Fruit fly (Drosophila melanogaster) whole organism, embryonic: ENCODE measurements around the gene CG4297.

Experiments used
- Ada2b ChIP-seq: fragments of 200-800 bp; sonication (Bioruptor generic); IDR thresholded peaks from 2 replicates; pipeline ENCODE4 v1.3.6; 2022; ENCODE audit warnings: missing biosample characterization, missing genetic modification characterization
- Awh ChIP-seq: fragments of 200-800 bp; sonication (Bioruptor generic); IDR thresholded peaks from 2 replicates; pipeline ENCODE4, ENCODE4 v1.3.6; 2022; ENCODE audit warnings: missing biosample characterization, missing genetic modification characterization
- Blimp-1 ChIP-seq: fragments of 200-800 bp; sonication (Bioruptor generic); optimal IDR thresholded peaks from 3 replicates; lab custom pipeline; 2018; ENCODE audit warnings: missing biosample characterization, missing genetic modification characterization, mild to moderate bottlenecking, moderate library complexity, missing genetic modification reagents
- CG10654 ChIP-seq: fragments of 200-800 bp; sonication (Bioruptor generic); optimal IDR thresholded peaks from 2 replicates; lab custom pipeline; 2016; ENCODE audit warnings: missing biosample characterization, missing genetic modification characterization
- CG12659 ChIP-seq: fragments of 200-800 bp; sonication (Bioruptor generic); optimal IDR thresholded peaks from 3 replicates; lab custom pipeline; 2017; ENCODE audit warnings: mild to moderate bottlenecking, missing biosample characterization, missing genetic modification reagents, missing genetic modification characterization
- CG13296 ChIP-seq: fragments of 200-800 bp; sonication (Bioruptor generic); optimal IDR thresholded peaks from 3 replicates; lab custom pipeline; 2018; ENCODE audit warnings: missing biosample characterization, mild to moderate bottlenecking, missing genetic modification characterization
- CG15514 ChIP-seq: fragments of 200-800 bp; sonication (Bioruptor generic); optimal IDR thresholded peaks from 3 replicates; lab custom pipeline; 2017; ENCODE audit warnings: missing biosample characterization, missing genetic modification characterization, mild to moderate bottlenecking, moderate library complexity, missing genetic modification reagents
- CG17568 ChIP-seq: fragments of 200-800 bp; sonication (Bioruptor generic); optimal IDR thresholded peaks from 2 replicates; lab custom pipeline; 2018; ENCODE audit warnings: missing biosample characterization, mild to moderate bottlenecking, missing genetic modification characterization, moderate library complexity
- CG2202 ChIP-seq: fragments of 200-800 bp; sonication (Bioruptor generic); optimal IDR thresholded peaks from 2 replicates; lab custom pipeline; 2018; ENCODE audit warnings: missing biosample characterization, mild to moderate bottlenecking, missing genetic modification characterization
- CG2875 ChIP-seq: fragments of 200-800 bp; sonication (Bioruptor generic); optimal IDR thresholded peaks from 2 replicates; lab custom pipeline; 2017; ENCODE audit warnings: missing biosample characterization, mild to moderate bottlenecking, missing genetic modification characterization, missing genetic modification reagents
- CG33213 ChIP-seq: fragments of 200-800 bp; sonication (Bioruptor generic); optimal IDR thresholded peaks from 3 replicates; lab custom pipeline; 2016; ENCODE audit warnings: missing biosample characterization, missing genetic modification characterization
- CG3407 ChIP-seq: fragments of 200-800 bp; sonication (Bioruptor generic); optimal IDR thresholded peaks from 2 replicates; lab custom pipeline; 2018; ENCODE audit warnings: missing biosample characterization, mild to moderate bottlenecking, missing genetic modification characterization
- CG3847 ChIP-seq: fragments of 200-800 bp; sonication (Bioruptor generic); IDR thresholded peaks from 2 replicates; pipeline ENCODE4 v1.3.6; 2022; ENCODE audit warnings: missing biosample characterization, missing genetic modification characterization
- CG4820 ChIP-seq: fragments of 200-800 bp; sonication (Bioruptor generic); optimal IDR thresholded peaks from 3 replicates; lab custom pipeline; 2016; ENCODE audit warnings: missing biosample characterization, missing genetic modification characterization
- CG6791 ChIP-seq: fragments of 200-800 bp; sonication (Bioruptor generic); IDR thresholded peaks from 3 replicates; pipeline ENCODE4 v1.3.6; 2022; ENCODE audit warnings: missing biosample characterization, missing genetic modification characterization; ENCODE audit not compliant: partially characterized antibody
- CG7556 ChIP-seq: fragments of 200-800 bp; sonication (Bioruptor generic); optimal IDR thresholded peaks from 2 replicates; lab custom pipeline; 2017; ENCODE audit warnings: missing biosample characterization, mild to moderate bottlenecking, missing genetic modification characterization
- CG8924 ChIP-seq: fragments of 200-800 bp; optimal IDR thresholded peaks from 3 replicates; lab custom pipeline; 2019; ENCODE audit warnings: missing biosample characterization, mild to moderate bottlenecking, missing genetic modification characterization, moderate library complexity
- CrebB ChIP-seq: fragments of 200-800 bp; sonication (Bioruptor generic); optimal IDR thresholded peaks from 3 replicates; lab custom pipeline; 2018; ENCODE audit warnings: missing biosample characterization, mild to moderate bottlenecking, missing genetic modification characterization
- D ChIP-seq, 2 experiments: fragments of 200-800 bp in 1 of 2; fragments of >200 bp in 1 of 2; sonication (Bioruptor generic) in 1 of 2; optimal IDR thresholded peaks; 2 replicates in 1 of 2; 3 replicates in 1 of 2; lab custom pipeline; 2017; ENCODE audit warnings: mild to moderate bottlenecking in 1 of 2, missing biosample characterization in 1 of 2, missing genetic modification characterization in 1 of 2, missing genetic modification reagents in 1 of 2
- Drgx ChIP-seq: fragments of 200-800 bp; sonication (Bioruptor generic); IDR thresholded peaks from 2 replicates; pipeline ENCODE4 v1.3.6; 2022; ENCODE audit warnings: missing biosample characterization, missing genetic modification characterization
- Hand ChIP-seq: fragments of 200-800 bp; sonication (Bioruptor generic); optimal IDR thresholded peaks from 2 replicates; lab custom pipeline; 2017; ENCODE audit warnings: mild to moderate bottlenecking, missing biosample characterization, missing genetic modification reagents, missing genetic modification characterization
- Lpt ChIP-seq: fragments of >200 bp; optimal IDR thresholded peaks from 2 replicates; lab custom pipeline; 2018; ENCODE audit warnings: missing biosample characterization, missing genetic modification characterization
- Meics ChIP-seq: fragments of 200-800 bp; sonication (Bioruptor generic); optimal IDR thresholded peaks from 2 replicates; lab custom pipeline; 2017; ENCODE audit warnings: missing biosample characterization, mild to moderate bottlenecking, missing genetic modification characterization
- Myb ChIP-seq: fragments of 200-800 bp; sonication (Bioruptor generic); optimal IDR thresholded peaks from 2 replicates; lab custom pipeline; 2016; ENCODE audit warnings: missing biosample characterization, missing genetic modification characterization
- NfI ChIP-seq: fragments of 200-800 bp; sonication (Bioruptor generic); optimal IDR thresholded peaks from 3 replicates; lab custom pipeline; 2018; ENCODE audit warnings: missing biosample characterization, mild to moderate bottlenecking, missing genetic modification characterization, moderate library complexity
- Pdp1 ChIP-seq, 2 experiments: fragments of 200-800 bp; sonication (Bioruptor generic); optimal IDR thresholded peaks; 3 replicates each; lab custom pipeline; 2016; ENCODE audit warnings: missing biosample characterization in 2 of 2, missing genetic modification characterization in 2 of 2, mild to moderate bottlenecking in 1 of 2, moderate library complexity in 1 of 2
- Sry-β ChIP-seq: fragments of 200-800 bp; sonication (Bioruptor generic); optimal IDR thresholded peaks from 2 replicates; lab custom pipeline; 2018; ENCODE audit warnings: missing biosample characterization, mild to moderate bottlenecking, missing genetic modification characterization, moderate library complexity
- ac ChIP-seq: fragments of 200-800 bp; sonication (Bioruptor generic); optimal IDR thresholded peaks from 3 replicates; lab custom pipeline; 2017; ENCODE audit warnings: missing biosample characterization, mild to moderate bottlenecking, missing genetic modification characterization
- az2 ChIP-seq: fragments of 200-800 bp; sonication (Bioruptor generic); optimal IDR thresholded peaks from 3 replicates; lab custom pipeline; 2016; ENCODE audit warnings: missing biosample characterization, missing genetic modification characterization
- btn ChIP-seq: fragments of 200-800 bp; sonication (Bioruptor generic); optimal IDR thresholded peaks from 2 replicates; lab custom pipeline; 2016; ENCODE audit warnings: missing biosample characterization, missing genetic modification characterization
- chinmo ChIP-seq: fragments of 200-800 bp; sonication (Bioruptor generic); IDR thresholded peaks from 4 replicates; pipeline ENCODE4 v1.3.6; 2022; ENCODE audit warnings: missing biosample characterization, missing genetic modification characterization; ENCODE audit not compliant: partially characterized antibody
- crp ChIP-seq, 2 experiments: fragments of 200-800 bp; sonication (Bioruptor generic); optimal IDR thresholded peaks; 2 replicates in 1 of 2; 3 replicates in 1 of 2; lab custom pipeline; 2017; ENCODE audit warnings: missing biosample characterization in 2 of 2, missing genetic modification characterization in 2 of 2, mild to moderate bottlenecking in 1 of 2, moderate library complexity in 1 of 2
- dati ChIP-seq: fragments of 200-800 bp; sonication (Bioruptor generic); IDR thresholded peaks from 2 replicates; pipeline ENCODE4 v1.3.6; 2022; ENCODE audit warnings: missing biosample characterization, missing genetic modification characterization
- dimm ChIP-seq: fragments of 200-800 bp; sonication (Bioruptor generic); IDR thresholded peaks from 2 replicates; pipeline ENCODE4 v1.3.6; 2022; ENCODE audit warnings: missing biosample characterization, missing genetic modification characterization
- disco-r ChIP-seq: fragments of 200-800 bp; sonication (Bioruptor generic); optimal IDR thresholded peaks from 2 replicates; lab custom pipeline; 2016; ENCODE audit warnings: missing biosample characterization, missing genetic modification characterization
- dmrt11E ChIP-seq: fragments of 200-800 bp; sonication (Bioruptor generic); optimal IDR thresholded peaks from 3 replicates; lab custom pipeline; 2018; ENCODE audit warnings: missing biosample characterization, mild to moderate bottlenecking, missing genetic modification characterization, moderate library complexity
- dysf ChIP-seq: fragments of 200-800 bp; sonication (Bioruptor generic); IDR thresholded peaks from 3 replicates; pipeline ENCODE4 v1.3.6; 2022; ENCODE audit warnings: missing biosample characterization, missing genetic modification characterization
- fd3F ChIP-seq: fragments of 200-800 bp; sonication (Bioruptor generic); optimal IDR thresholded peaks from 2 replicates; lab custom pipeline; 2018; ENCODE audit warnings: missing biosample characterization, mild to moderate bottlenecking, missing genetic modification characterization, moderate library complexity
- insv ChIP-seq, 2 experiments: fragments of 200-800 bp; sonication (Bioruptor generic); optimal IDR thresholded peaks; 3 replicates each; lab custom pipeline; 2016 to 2018; ENCODE audit warnings: missing biosample characterization in 2 of 2, missing genetic modification characterization in 2 of 2
- jing ChIP-seq: fragments of 200-800 bp; sonication (Bioruptor generic); optimal IDR thresholded peaks from 2 replicates; lab custom pipeline; 2018; ENCODE audit warnings: missing biosample characterization, mild to moderate bottlenecking, missing genetic modification characterization
- jumu ChIP-seq: fragments of 200-800 bp; sonication (Bioruptor generic); optimal IDR thresholded peaks from 3 replicates; lab custom pipeline; 2016; ENCODE audit warnings: missing biosample characterization, missing genetic modification characterization
- ken ChIP-seq: fragments of 200-800 bp; sonication (Bioruptor generic); IDR thresholded peaks from 3 replicates; pipeline ENCODE4 v1.3.6; 2022; ENCODE audit warnings: missing biosample characterization, missing genetic modification characterization
- lbe ChIP-seq: fragments of 200-800 bp; sonication (Bioruptor generic); optimal IDR thresholded peaks from 2 replicates; lab custom pipeline; 2016; ENCODE audit warnings: missing biosample characterization, mild to moderate bottlenecking, missing genetic modification characterization
- slbo ChIP-seq: fragments of 200-800 bp; sonication (Bioruptor generic); IDR thresholded peaks from 2 replicates; pipeline ENCODE4 v1.3.6; 2022; ENCODE audit warnings: missing biosample characterization, missing genetic modification characterization
- sqz ChIP-seq: fragments of 200-800 bp; sonication (Bioruptor generic); optimal IDR thresholded peaks from 3 replicates; lab custom pipeline; 2018; ENCODE audit warnings: missing biosample characterization, mild to moderate bottlenecking, missing genetic modification characterization
- twi ChIP-seq: fragments of 200-800 bp; optimal IDR thresholded peaks from 2 replicates; lab custom pipeline; 2019; ENCODE audit warnings: missing biosample characterization, mild to moderate bottlenecking, missing genetic modification characterization, moderate library complexity
- unc-4 ChIP-seq: fragments of 200-800 bp; sonication (Bioruptor generic); IDR thresholded peaks from 2 replicates; pipeline ENCODE4 v1.3.6; 2022; ENCODE audit warnings: missing biosample characterization, missing genetic modification characterization; ENCODE audit not compliant: partially characterized antibody
- zfh1 ChIP-seq: fragments of 200-800 bp; sonication (Bioruptor generic); IDR thresholded peaks from 3 replicates; pipeline ENCODE4 v1.3.6; 2022; ENCODE audit warnings: missing biosample characterization, missing genetic modification characterization
- zfh2 ChIP-seq: fragments of 200-800 bp; sonication (Bioruptor generic); optimal IDR thresholded peaks from 2 replicates; lab custom pipeline; 2016; ENCODE audit warnings: missing biosample characterization, missing genetic modification characterization

Gene CG4297

DNA sequence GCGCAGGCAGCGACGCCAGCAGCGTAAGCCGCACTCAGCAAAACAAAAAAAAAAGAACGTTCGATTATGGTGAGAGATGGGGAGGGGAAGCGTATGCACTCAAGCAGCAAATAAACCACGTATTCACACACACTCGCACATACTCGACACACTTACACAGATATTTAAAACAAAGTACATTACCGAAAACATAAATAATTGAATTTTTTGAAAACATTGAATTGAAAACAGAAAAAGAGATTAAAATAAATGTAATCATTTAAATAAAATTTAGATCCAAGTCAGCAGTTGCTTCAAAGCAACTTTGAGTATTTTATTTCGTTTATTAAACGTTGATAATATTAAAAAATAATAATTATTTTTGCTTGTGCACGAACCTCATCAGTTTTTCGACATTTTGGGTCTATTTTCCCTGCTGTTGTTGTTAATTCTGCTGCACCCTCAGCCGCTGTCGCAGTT, 950 bp downstream of the CG4297 start (continued):
- peak; percentile 56 for TF ChIP-seq CG8924 (tag; lab: Kevin White, UChicago)
- TF ChIP-seq crp (GFP tag; optimal IDR thresholded peaks at IDR 0.05; lab: Kevin White, UChicago): no peak
- no peak for TF ChIP-seq insv (GFP tag; optimal IDR thresholded peaks at IDR 0.05; lab: Kevin White, UChicago)
- TF ChIP-seq jumu (GFP tag; lab: Kevin White, UChicago): no peak
- TF ChIP-seq CG12659 (GFP tag; lab: Kevin White, UChicago): peak; percentile 8
- TF ChIP-seq Myb (GFP tag; lab: Kevin White, UChicago): no peak
- no peak for TF ChIP-seq slbo
- peak; percentile 39 for TF ChIP-seq CG10654
- peak; percentile 76 for TF ChIP-seq Blimp-1 (GFP tag; lab: Kevin White, UChicago)
- 0 out of 2 replicates have a peak, but pooled peaks have one; percentile 61 for TF ChIP-seq Drgx (GFP tag; lab: Robert Waterston, UW)
- TF ChIP-seq jing (GFP tag; lab: Kevin White, UChicago): peak; percentile 49
- TF ChIP-seq CG15514 (GFP tag; lab: Kevin White, UChicago): peak; percentile 37
- TF ChIP-seq Lpt (GFP tag; lab: Kevin White, UChicago): no peak
- TF ChIP-seq Hand (GFP tag; lab: Kevin White, UChicago): peak; percentile 33
- peak; percentile 22 for TF ChIP-seq CG2202 (tag; lab: Kevin White, UChicago)
- no peak for TF ChIP-seq CG3847
- peak; percentile 41 for TF ChIP-seq fd3F (GFP tag; lab: Kevin White, UChicago)
- no peak for TF ChIP-seq zfh1 (GFP tag; lab: Robert Waterston, UW)
- no peak for TF ChIP-seq ac (GFP tag; lab: Kevin White, UChicago)
- TF ChIP-seq CrebB (tag; lab: Kevin White, UChicago): no peak
- TF ChIP-seq Meics: peak; percentile 64
- peak; percentile 2 for TF ChIP-seq dmrt11E
- no peak for TF ChIP-seq D (optimal IDR thresholded peaks at IDR 0.05; lab: Kevin White, UChicago)
- TF ChIP-seq D (GFP tag; optimal IDR thresholded peaks at IDR 0.05; lab: Kevin White, UChicago): peak; percentile 42
- no peak for TF ChIP-seq zfh2 (GFP tag; lab: Kevin White, UChicago)
- TF ChIP-seq dimm (GFP tag; lab: Robert Waterston, UW): no peak
- TF ChIP-seq twi (tag; lab: Kevin White, UChicago): peak; percentile 16
- TF ChIP-seq CG2875 (GFP tag; lab: Kevin White, UChicago): peak; percentile 45
- peak; percentile 54 for TF ChIP-seq NfI (GFP tag; lab: Kevin White, UChicago)
- TF ChIP-seq CG3407 (GFP tag; lab: Kevin White, UChicago): peak; percentile 53
- no peak for TF ChIP-seq Pdp1 (GFP tag; optimal IDR thresholded peaks at IDR 0.05; lab: Kevin White, UChicago)
- no peak for TF ChIP-seq Ada2b
- TF ChIP-seq CG6791 (GFP tag; lab: Robert Waterston, UW): no peak
- no peak for TF ChIP-seq Sry-β (GFP tag; lab: Kevin White, UChicago)
- TF ChIP-seq dysf (GFP tag; lab: Robert Waterston, UW): peak; percentile 78; the same call in 1 of the 3 replicates
- no peak for TF ChIP-seq CG33213 (GFP tag; lab: Kevin White, UChicago)
- TF ChIP-seq CG17568 (GFP tag; lab: Kevin White, UChicago): peak; percentile 27
- peak; percentile 61 for TF ChIP-seq lbe (GFP tag; lab: Kevin White, UChicago)
- peak; percentile 64; the same call in 2 of the 4 replicates for TF ChIP-seq chinmo (GFP tag; lab: Robert Waterston, UW)
- no peak for TF ChIP-seq btn (GFP tag; lab: Kevin White, UChicago)
- no peak for TF ChIP-seq Awh (GFP tag; lab: Robert Waterston, UW)
- no peak for TF ChIP-seq dati (GFP tag; lab: Robert Waterston, UW)
- no peak for TF ChIP-seq sqz
- peak; percentile 41 for TF ChIP-seq CG4820 (GFP tag; lab: Kevin White, UChicago)
- TF ChIP-seq CG13296 (GFP tag; lab: Kevin White, UChicago): peak; percentile 28
- no peak for TF ChIP-seq ken
- no peak for TF ChIP-seq unc-4 (GFP tag; lab: Robert Waterston, UW)
- peak; percentile 39 for TF ChIP-seq az2 (GFP tag; lab: Kevin White, UChicago)
- TF ChIP-seq CG7556 (GFP tag; lab: Kevin White, UChicago): peak; percentile 69
- TF ChIP-seq disco-r: no peak
